Fruit fly (Drosophila melanogaster): Measurements from ENCODE around the gene CG14227.

CG14227 gene

dm6 chrX:19688848-19689247 lies at the start of gene CG14227:
TSS of gene CG14227 (minus strand) at chrX:19688948.
- TF ChIP-seq CG17801 (GFP tag; optimal IDR thresholded peaks at IDR 0.05; ENCODE audit: partially characterized antibody) = no peak

- no peak for TF ChIP-seq CG17801 (GFP tag; optimal IDR thresholded peaks at IDR 0.05; ENCODE audit: partially characterized antibody)
Observed at dm6 chrX:19737872-19738271, 49.1 kb upstream of the CG14227 start.

- TF ChIP-seq CG17801 (GFP tag; optimal IDR thresholded peaks at IDR 0.05; ENCODE audit: partially characterized antibody) = no peak
Observed at dm6 chrX:19735270-19735669, 46.5 kb upstream of the CG14227 start, which contains the start of gene CG14234. TSS of gene CG14234 (plus strand) at chrX:19735570.

DNA sequence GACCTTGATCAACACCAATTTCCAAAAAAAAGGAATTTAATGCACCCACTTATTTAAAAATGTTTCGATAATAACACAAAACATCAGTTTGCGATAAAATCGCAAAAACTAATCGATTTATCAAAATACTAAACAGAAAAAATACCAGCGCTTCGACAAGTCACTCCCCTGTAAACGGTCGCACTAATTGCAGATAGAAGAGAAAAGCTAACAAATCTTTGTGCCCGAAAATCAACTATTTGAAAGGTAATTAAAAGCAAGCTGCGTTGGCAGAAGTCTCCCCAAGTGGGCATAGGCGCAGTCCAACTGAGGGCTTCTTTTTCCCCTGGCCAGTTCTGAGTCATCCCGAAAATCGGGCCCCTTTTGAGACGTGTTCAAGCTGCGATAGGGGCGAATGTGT lies 42.1 kb upstream of the CG14227 start, which contains the start of gene AP-1-2beta:
AP-1-2beta (plus strand) TSS at position 161 of the 400 bp plus-strand sequence.
- TF ChIP-seq CG17801 (GFP tag; optimal IDR thresholded peaks at IDR 0.05; ENCODE audit: partially characterized antibody) = peak; percentile 45

- TF ChIP-seq CG17801 (GFP tag; optimal IDR thresholded peaks at IDR 0.05; ENCODE audit: partially characterized antibody) = no peak
Observed at dm6 chrX:19717988-19718973, 29.5 kb upstream of the CG14227 start, which contains the start of gene CG12531. TSS of gene CG12531 (plus strand) at chrX:19718923.

DNA sequence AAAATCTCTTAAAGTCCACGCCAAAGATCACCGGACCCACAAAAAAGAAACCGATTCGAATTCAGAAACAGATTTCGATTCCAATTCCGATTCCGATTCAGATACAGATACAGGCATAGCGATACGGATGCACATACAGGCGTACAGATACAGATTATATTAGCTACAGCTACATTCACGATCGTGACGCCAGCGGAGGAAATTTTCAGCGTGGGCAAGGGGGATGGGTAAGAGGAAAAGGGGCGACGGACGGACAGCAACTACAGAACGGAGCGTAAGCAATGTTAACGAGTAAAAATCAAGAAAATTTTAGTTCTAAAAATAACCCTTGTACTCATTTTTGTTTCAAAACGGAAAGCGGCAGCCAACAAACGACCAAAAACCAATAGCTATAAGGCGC lies 28.3 kb upstream of the CG14227 start:
- TF ChIP-seq CG17801 (GFP tag; optimal IDR thresholded peaks at IDR 0.05; ENCODE audit: partially characterized antibody) = no peak

dm6 chrX:19716325-19716917 lies 27.7 kb upstream of the CG14227 start:
- no peak for TF ChIP-seq CG17801 (GFP tag; optimal IDR thresholded peaks at IDR 0.05; ENCODE audit: partially characterized antibody)

dm6 chrX:19714816-19715215 lies 26.1 kb upstream of the CG14227 start:
- TF ChIP-seq CG17801 (GFP tag; optimal IDR thresholded peaks at IDR 0.05; ENCODE audit: partially characterized antibody) = no peak

dm6 chrX:19712898-19713627 lies 24.3 kb upstream of the CG14227 start, which contains the start of gene meso18E:
TSS of gene meso18E (minus strand) at chrX:19713045.
- TF ChIP-seq CG17801 (GFP tag; optimal IDR thresholded peaks at IDR 0.05; ENCODE audit: partially characterized antibody) = no peak

dm6 chrX:19711936-19712335 lies 23.2 kb upstream of the CG14227 start:
- TF ChIP-seq CG17801 (GFP tag; optimal IDR thresholded peaks at IDR 0.05; ENCODE audit: partially characterized antibody) = no peak

DNA sequence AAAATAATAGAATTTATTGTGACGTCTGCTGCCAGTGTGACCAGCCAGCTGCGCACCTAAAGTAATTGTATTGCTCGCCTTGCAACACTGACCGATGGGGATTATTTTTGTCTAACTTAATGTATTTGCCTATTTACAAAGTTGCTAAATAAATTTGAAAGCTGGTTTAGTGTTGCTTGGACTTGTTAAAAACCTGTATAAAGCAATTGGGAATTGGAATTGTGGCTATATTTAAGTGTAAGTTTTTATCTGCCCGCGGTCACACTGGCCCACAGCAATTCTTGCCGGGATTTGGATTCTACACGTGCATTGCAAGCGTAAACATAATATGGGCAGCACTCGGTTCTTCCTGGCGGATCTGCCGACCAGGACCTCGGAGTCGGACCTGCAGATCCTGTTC lies 15.3 kb upstream of the CG14227 start, which contains the start of the genes CG14230 and CG14232:
CG14230 (plus strand) TSS at position 94 of the 400 bp plus-strand sequence.
CG14232 (minus strand) TSS at position 177 of the 400 bp plus-strand sequence.
- TF ChIP-seq CG17801 (GFP tag; optimal IDR thresholded peaks at IDR 0.05; ENCODE audit: partially characterized antibody) = peak; percentile 48

- peak; percentile 48 for TF ChIP-seq CG17801 (GFP tag; optimal IDR thresholded peaks at IDR 0.05; ENCODE audit: partially characterized antibody)
Observed at dm6 chrX:19701611-19702010, 12.9 kb upstream of the CG14227 start, which contains the start of gene Tcs4. TSS of gene Tcs4 (minus strand) at chrX:19701755.

DNA sequence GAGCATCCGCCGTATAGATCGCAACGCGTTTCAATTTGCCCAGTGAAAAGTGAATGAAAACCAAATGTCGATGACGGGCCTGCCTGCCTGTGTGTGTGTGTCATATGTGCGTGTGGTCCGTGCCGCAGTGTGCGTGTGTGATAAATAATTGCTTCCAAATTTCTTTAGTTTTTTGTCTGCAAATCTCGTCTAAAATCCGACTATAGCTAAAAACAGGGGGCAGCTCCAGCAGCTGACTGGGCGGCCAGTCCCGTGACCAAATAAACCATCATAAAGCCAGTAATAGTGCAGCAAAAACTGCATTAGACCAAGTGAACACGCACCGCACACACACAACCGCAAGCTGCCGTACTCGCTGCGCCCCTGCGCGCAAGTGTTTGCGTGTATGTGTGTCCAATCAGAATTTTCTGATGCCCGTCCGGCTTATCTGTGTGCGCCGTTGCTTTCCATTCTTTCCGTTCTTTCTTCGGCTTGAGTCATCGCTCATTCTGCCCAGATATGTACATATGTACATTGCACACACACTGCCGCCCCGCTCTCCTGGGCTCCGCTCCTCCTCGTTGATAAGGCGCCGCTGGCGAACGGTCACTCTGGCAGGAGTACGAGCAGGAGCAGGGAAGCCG lies 8.6 kb upstream of the CG14227 start:
- no peak for TF ChIP-seq CG17801 (GFP tag; optimal IDR thresholded peaks at IDR 0.05; ENCODE audit: partially characterized antibody)

DNA sequence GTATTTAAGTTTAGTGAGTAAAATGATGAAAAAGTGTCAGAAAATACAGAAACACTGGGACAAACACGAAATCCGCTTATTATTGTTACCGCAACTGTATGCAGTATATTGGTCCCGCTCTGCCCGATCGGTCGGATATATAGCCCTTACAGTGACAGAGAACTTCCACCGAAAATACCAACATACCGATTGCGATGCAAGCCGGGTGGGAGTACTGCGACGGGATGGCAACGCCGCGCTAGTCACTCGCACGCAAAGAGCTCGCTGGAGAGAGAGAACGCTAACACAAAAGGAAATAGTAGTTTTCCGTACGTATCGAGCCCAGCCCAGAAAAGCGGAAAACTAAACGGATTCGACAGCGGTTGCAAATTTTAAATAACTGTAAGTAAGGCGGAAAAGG lies 8.1 kb upstream of the CG14227 start, which contains the start of gene Cdc42:
Cdc42 (plus strand) TSS at position 247 of the 400 bp plus-strand sequence.
- TF ChIP-seq CG17801 (GFP tag; optimal IDR thresholded peaks at IDR 0.05; ENCODE audit: partially characterized antibody) = no peak
